Worm (Caenorhabditis elegans) whole organism, young adult: ENCODE results near the gene ptp-8.

ENCODE experiments used
- F49E8.2 ChIP-seq: sonication (generic microtip); optimal IDR thresholded peaks from 3 replicates; lab custom pipeline; 2017; ENCODE audit warnings: missing genetic modification characterization, mild to moderate bottlenecking, missing compliant biosample characterization, antibody characterized with exemption, moderate library complexity; ENCODE audit not compliant: insufficient read depth
- ama-1 ChIP-seq, 3 experiments: fragments of 150-350 bp in 1 of 3; sonication (generic microtip) in 2 of 3; optimal IDR thresholded peaks; 2 replicates each; lab custom pipeline; 2014 to 2018; ENCODE audit warnings: missing biosample characterization in 2 of 3, missing genetic modification characterization in 2 of 3, missing genetic modification reagents in 2 of 3
- atf-7 ChIP-seq: sonication (generic microtip); optimal IDR thresholded peaks from 2 replicates; lab custom pipeline; 2017; ENCODE audit warnings: mild to moderate bottlenecking, missing genetic modification characterization, missing compliant biosample characterization
- dpl-1 ChIP-seq: fragments of 150-350 bp; optimal IDR thresholded peaks from 2 replicates; lab custom pipeline; 2014; ENCODE audit warnings: missing biosample characterization, missing genetic modification reagents, missing genetic modification characterization
- him-1 ChIP-seq: sonication (generic microtip); optimal IDR thresholded peaks from 2 replicates; lab custom pipeline; 2016; ENCODE audit warnings: missing genotype, missing genetic modification reagents, missing genetic modification characterization, missing compliant biosample characterization
- sptf-2 ChIP-seq: fragments of 200-800 bp; sonication (Bioruptor generic); optimal IDR thresholded peaks from 2 replicates; lab custom pipeline; 2018; ENCODE audit warnings: mild to moderate bottlenecking, missing genetic modification characterization, missing compliant biosample characterization
- zfh-2 ChIP-seq: fragments of 200-800 bp; sonication (Bioruptor generic); conservative IDR thresholded peaks from 2 replicates; pipeline ENCODE4 v1.3.6; 2022; ENCODE audit warnings: missing genetic modification reagents, missing genetic modification characterization, missing compliant biosample characterization

DNA sequence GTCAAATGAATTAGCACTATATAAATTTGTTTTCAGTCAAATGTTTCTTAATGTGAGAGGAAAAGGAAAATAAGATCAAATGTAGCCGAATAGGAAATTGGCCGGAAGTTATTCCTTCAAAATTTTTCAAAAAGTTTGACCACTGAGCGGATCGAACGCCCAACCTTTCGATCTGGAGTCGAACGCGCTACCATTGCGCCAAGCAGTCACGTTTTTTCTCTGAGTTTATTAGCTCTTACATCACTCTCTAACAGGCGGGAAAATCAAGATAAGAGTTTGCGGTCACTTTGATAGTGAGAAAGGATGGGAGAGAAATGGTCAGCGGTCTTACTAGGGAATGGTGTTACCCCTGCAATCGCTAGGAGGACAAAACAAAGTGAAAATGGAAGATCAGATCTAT, 37.8 kb upstream of the ptp-8 start:
- TF ChIP-seq him-1 (peak; percentile 52), F49E8.2 (tag; lab: Kevin White, UChicago) (no peak), zfh-2 (GFP tag; lab: Robert Waterston, UW) (no peak), dpl-1 (GFP tag; lab: Kevin White, UChicago) (no peak), sptf-2 (GFP tag; lab: Kevin White, UChicago) (no peak), atf-7 (no peak), ama-1 (optimal IDR thresholded peaks at IDR 0.05; lab: Kevin White, UChicago) (no peak), ama-1 (GFP tag; optimal IDR thresholded peaks at IDR 0.05; lab: Kevin White, UChicago) (no peak)
